Worm (Caenorhabditis elegans) whole organism, mixed stage, embryonic: ENCODE data around the gene R09H10.7.

Experiments used
- blmp-1 ChIP-seq: fragments of 150-350 bp; optimal IDR thresholded peaks from 2 replicates; lab custom pipeline; 2014; ENCODE audit warnings: missing biosample characterization, missing genetic modification characterization
- ceh-43 ChIP-seq: fragments of 200-800 bp; sonication (Bioruptor generic); optimal IDR thresholded peaks from 2 replicates; lab custom pipeline; 2018; ENCODE audit warnings: mild to moderate bottlenecking, missing genetic modification characterization, moderate library complexity, missing compliant biosample characterization
- ces-1 ChIP-seq: fragments of 150-350 bp; optimal IDR thresholded peaks from 2 replicates; lab custom pipeline; 2014; ENCODE audit warnings: missing biosample characterization, missing genetic modification reagents, missing genetic modification characterization
- cnd-1 ChIP-seq: fragments of 200-800 bp; sonication (Bioruptor generic); optimal IDR thresholded peaks from 2 replicates; lab custom pipeline; 2018; ENCODE audit warnings: mild to moderate bottlenecking, missing genetic modification characterization, missing compliant biosample characterization
- elt-1 ChIP-seq: sonication (generic microtip); optimal IDR thresholded peaks from 2 replicates; lab custom pipeline; 2017; ENCODE audit warnings: missing genetic modification characterization, mild to moderate bottlenecking, missing compliant biosample characterization, antibody characterized with exemption, moderate library complexity, borderline replicate concordance; ENCODE audit not compliant: insufficient read depth
- lin-13 ChIP-seq: fragments of 150-350 bp; optimal IDR thresholded peaks from 2 replicates; lab custom pipeline; 2014; ENCODE audit warnings: missing biosample characterization, missing genetic modification characterization
- lsy-2 ChIP-seq: fragments of 150-350 bp; optimal IDR thresholded peaks from 2 replicates; lab custom pipeline; 2014; ENCODE audit warnings: missing biosample characterization, missing genetic modification characterization
- nhr-12 ChIP-seq: fragments of 150-350 bp; optimal IDR thresholded peaks from 2 replicates; lab custom pipeline; 2014; ENCODE audit warnings: missing biosample characterization, missing genetic modification characterization
- nhr-2 ChIP-seq: fragments of 150-350 bp; optimal IDR thresholded peaks from 2 replicates; lab custom pipeline; 2014; ENCODE audit warnings: missing biosample characterization, missing genetic modification characterization
- nhr-237 ChIP-seq: fragments of 150-350 bp; optimal IDR thresholded peaks from 2 replicates; lab custom pipeline; 2014; ENCODE audit warnings: missing biosample characterization, missing genetic modification characterization
- snpc-4 ChIP-seq: fragments of 150-350 bp; optimal IDR thresholded peaks from 2 replicates; lab custom pipeline; 2014; ENCODE audit warnings: missing biosample characterization, missing genetic modification characterization
- unc-39 ChIP-seq: fragments of 150-350 bp; optimal IDR thresholded peaks from 2 replicates; lab custom pipeline; 2014; ENCODE audit warnings: missing biosample characterization, missing genetic modification characterization

ce11 chrIV:10578367-10578766, 42.5 kb upstream of the R09H10.7 start, which contains the start of gene lgc-43:
- TF ChIP-seq nhr-237 (tag; lab: Kevin White, UChicago): no peak
- no peak for TF ChIP-seq unc-39
- TF ChIP-seq blmp-1 (tag; lab: Kevin White, UChicago): no peak
- no peak for TF ChIP-seq ceh-43
- no peak for TF ChIP-seq nhr-12 (tag; lab: Kevin White, UChicago)
- peak; percentile 5 for TF ChIP-seq ces-1 (GFP tag; lab: Kevin White, UChicago)
- TF ChIP-seq lsy-2 (tag; lab: Kevin White, UChicago): no peak
- no peak for TF ChIP-seq nhr-2
- TF ChIP-seq cnd-1 (tag; lab: Kevin White, UChicago): no peak
- TF ChIP-seq lin-13 (tag; lab: Kevin White, UChicago): no peak
- no peak for TF ChIP-seq snpc-4 (tag; lab: Kevin White, UChicago)
- TF ChIP-seq elt-1 (tag; lab: Kevin White, UChicago): no peak
